Worm (Caenorhabditis elegans): ENCODE data around the gene C55B6.1.

DNA sequence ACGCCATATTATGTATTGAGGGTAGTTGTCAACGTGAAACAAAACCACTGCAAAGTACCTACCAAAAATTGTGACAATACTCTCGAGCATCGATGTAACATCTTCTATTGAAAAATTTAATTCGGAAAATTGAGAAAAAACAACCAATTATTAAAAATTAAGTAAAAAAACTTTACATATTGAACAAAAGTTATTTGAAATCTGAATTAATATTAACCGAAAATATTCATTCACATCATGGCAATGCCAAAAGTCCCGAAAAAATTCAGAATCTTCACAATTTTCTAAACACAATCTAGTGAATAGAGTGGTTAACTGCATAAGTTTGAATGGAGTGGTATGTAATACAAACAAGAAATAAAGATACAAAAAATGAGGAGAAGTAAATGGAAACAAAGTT lies 38.4 kb downstream of the C55B6.1 start, which contains the start of gene F46H5.3:
- TF ChIP-seq mdl-1 (tag; optimal IDR thresholded peaks at IDR 0.05) (no peak), pha-4 (GFP tag; IDR thresholded peaks at IDR 0.05) (no peak), pha-4 (tag; optimal IDR thresholded peaks at IDR 0.05) (no peak), snpc-4 (tag; optimal IDR thresholded peaks at IDR 0.05) (no peak), zfp-3 (GFP tag; conservative IDR thresholded peaks at IDR 0.05) (no peak), dmd-6 (GFP tag; IDR thresholded peaks at IDR 0.05) (no peak), lin-29 (GFP tag; IDR thresholded peaks at IDR 0.05) (no peak), unc-62 (GFP tag; optimal IDR thresholded peaks at IDR 0.05 in 1 of 2) (peak in 1 of 2 experiments; percentile 21), unc-62 (tag; optimal IDR thresholded peaks at IDR 0.05) (no peak)

All from whole organism, L4 larva.